Worm (Caenorhabditis elegans) whole organism, mixed stage, embryonic: ENCODE measurements around the gene pqn-62.

Source experiments
- M03D4.4 ChIP-seq: sonication (generic microtip); optimal IDR thresholded peaks from 2 replicates; lab custom pipeline; 2017; ENCODE audit warnings: mild to moderate bottlenecking, missing genetic modification characterization, missing compliant biosample characterization
- bed-3 ChIP-seq: fragments of 200-800 bp; sonication (Bioruptor generic); optimal IDR thresholded peaks from 3 replicates; lab custom pipeline; 2018; ENCODE audit warnings: mild to moderate bottlenecking, missing genetic modification characterization, moderate library complexity, missing compliant biosample characterization
- blmp-1 ChIP-seq: fragments of 150-350 bp; optimal IDR thresholded peaks from 2 replicates; lab custom pipeline; 2014; ENCODE audit warnings: missing biosample characterization, missing genetic modification characterization
- ceh-39 ChIP-seq: fragments of 150-350 bp; optimal IDR thresholded peaks from 2 replicates; lab custom pipeline; 2014; ENCODE audit warnings: missing biosample characterization, missing genetic modification characterization
- ceh-43 ChIP-seq: fragments of 200-800 bp; sonication (Bioruptor generic); optimal IDR thresholded peaks from 2 replicates; lab custom pipeline; 2018; ENCODE audit warnings: mild to moderate bottlenecking, missing genetic modification characterization, moderate library complexity, missing compliant biosample characterization
- ces-1 ChIP-seq: fragments of 150-350 bp; optimal IDR thresholded peaks from 2 replicates; lab custom pipeline; 2014; ENCODE audit warnings: missing biosample characterization, missing genetic modification reagents, missing genetic modification characterization
- cnd-1 ChIP-seq: fragments of 200-800 bp; sonication (Bioruptor generic); optimal IDR thresholded peaks from 2 replicates; lab custom pipeline; 2018; ENCODE audit warnings: mild to moderate bottlenecking, missing genetic modification characterization, missing compliant biosample characterization
- drap-1 ChIP-seq: fragments of 200-800 bp; sonication (Bioruptor generic); optimal IDR thresholded peaks from 3 replicates; lab custom pipeline; 2018; ENCODE audit warnings: mild to moderate bottlenecking, missing genetic modification characterization, missing compliant biosample characterization
- elt-1 ChIP-seq: sonication (generic microtip); optimal IDR thresholded peaks from 2 replicates; lab custom pipeline; 2017; ENCODE audit warnings: missing genetic modification characterization, mild to moderate bottlenecking, missing compliant biosample characterization, antibody characterized with exemption, moderate library complexity, borderline replicate concordance; ENCODE audit not compliant: insufficient read depth
- elt-3 ChIP-seq: fragments of 150-350 bp; optimal IDR thresholded peaks from 2 replicates; lab custom pipeline; 2014; ENCODE audit warnings: missing biosample characterization, missing genetic modification characterization
- flh-1 ChIP-seq: fragments of 200-800 bp; sonication (Bioruptor generic); optimal IDR thresholded peaks from 2 replicates; lab custom pipeline; 2018; ENCODE audit warnings: mild to moderate bottlenecking, missing genetic modification characterization, moderate library complexity, missing compliant biosample characterization
- ham-2 ChIP-seq: fragments of 200-800 bp; sonication (Bioruptor generic); optimal IDR thresholded peaks from 2 replicates; lab custom pipeline; 2018; ENCODE audit warnings: mild to moderate bottlenecking, missing genetic modification characterization, missing compliant biosample characterization
- hlh-1 ChIP-seq: fragments of 150-350 bp; optimal IDR thresholded peaks from 2 replicates; lab custom pipeline; 2014; ENCODE audit warnings: missing biosample characterization, missing genetic modification reagents, missing genetic modification characterization
- lin-13 ChIP-seq: fragments of 150-350 bp; optimal IDR thresholded peaks from 2 replicates; lab custom pipeline; 2014; ENCODE audit warnings: missing biosample characterization, missing genetic modification characterization
- lin-32 ChIP-seq: fragments of 200-800 bp; sonication (Bioruptor generic); optimal IDR thresholded peaks from 2 replicates; lab custom pipeline; 2018; ENCODE audit warnings: mild to moderate bottlenecking, missing genetic modification characterization, missing compliant biosample characterization
- lsy-2 ChIP-seq: fragments of 150-350 bp; optimal IDR thresholded peaks from 2 replicates; lab custom pipeline; 2014; ENCODE audit warnings: missing biosample characterization, missing genetic modification characterization
- mab-5 ChIP-seq: fragments of 150-350 bp; optimal IDR thresholded peaks from 2 replicates; lab custom pipeline; 2014; ENCODE audit warnings: missing biosample characterization, missing genetic modification characterization
- mep-1 ChIP-seq: fragments of 150-350 bp; optimal IDR thresholded peaks from 2 replicates; lab custom pipeline; 2017; ENCODE audit warnings: missing biosample characterization, missing genetic modification reagents, missing genetic modification characterization, inconsistent platforms
- nhr-12 ChIP-seq: fragments of 150-350 bp; optimal IDR thresholded peaks from 2 replicates; lab custom pipeline; 2014; ENCODE audit warnings: missing biosample characterization, missing genetic modification characterization
- nhr-2 ChIP-seq: fragments of 150-350 bp; optimal IDR thresholded peaks from 2 replicates; lab custom pipeline; 2014; ENCODE audit warnings: missing biosample characterization, missing genetic modification characterization
- nhr-237 ChIP-seq: fragments of 150-350 bp; optimal IDR thresholded peaks from 2 replicates; lab custom pipeline; 2014; ENCODE audit warnings: missing biosample characterization, missing genetic modification characterization
- nhr-28 ChIP-seq: fragments of 150-350 bp; optimal IDR thresholded peaks from 2 replicates; lab custom pipeline; 2014; ENCODE audit warnings: missing biosample characterization, missing genetic modification characterization
- nhr-76 ChIP-seq: sonication (generic microtip); optimal IDR thresholded peaks from 2 replicates; lab custom pipeline; 2017; ENCODE audit warnings: missing biosample characterization, missing genetic modification characterization
- pha-4 ChIP-seq: fragments of 150-350 bp; optimal IDR thresholded peaks from 2 replicates; lab custom pipeline; 2018; ENCODE audit warnings: missing biosample characterization, missing genetic modification reagents, missing genetic modification characterization
- sem-2 ChIP-seq: fragments of 200-800 bp; sonication (Bioruptor generic); optimal IDR thresholded peaks from 2 replicates; lab custom pipeline; 2018; ENCODE audit warnings: mild to moderate bottlenecking, missing genetic modification characterization, missing compliant biosample characterization
- snpc-4 ChIP-seq: fragments of 150-350 bp; optimal IDR thresholded peaks from 2 replicates; lab custom pipeline; 2014; ENCODE audit warnings: missing biosample characterization, missing genetic modification characterization
- sptf-1 ChIP-seq: sonication (generic microtip); optimal IDR thresholded peaks from 2 replicates; lab custom pipeline; 2017; ENCODE audit warnings: mild to moderate bottlenecking, missing genetic modification characterization, moderate library complexity, missing compliant biosample characterization
- tbx-8 ChIP-seq: fragments of 200-800 bp; sonication (Bioruptor generic); optimal IDR thresholded peaks from 2 replicates; lab custom pipeline; 2018; ENCODE audit warnings: mild to moderate bottlenecking, missing genetic modification characterization, moderate library complexity, missing compliant biosample characterization
- unc-120 ChIP-seq: sonication (generic microtip); optimal IDR thresholded peaks from 2 replicates; lab custom pipeline; 2017; ENCODE audit warnings: missing genetic modification characterization, missing compliant biosample characterization; ENCODE audit not compliant: poor library complexity, severe bottlenecking
- unc-62 ChIP-seq: fragments of 150-350 bp; optimal IDR thresholded peaks from 2 replicates; lab custom pipeline; 2014; ENCODE audit warnings: missing biosample characterization, missing genetic modification reagents, missing genetic modification characterization
- zip-8 ChIP-seq: fragments of 150-350 bp; optimal IDR thresholded peaks from 2 replicates; lab custom pipeline; 2014; ENCODE audit warnings: missing biosample characterization, missing genetic modification characterization
- ztf-11 ChIP-seq: fragments of 150-350 bp; optimal IDR thresholded peaks from 2 replicates; lab custom pipeline; 2014; ENCODE audit warnings: missing biosample characterization, missing genetic modification characterization

pqn-62 gene

ce11 chrX:5188977-5189376, 6.9 kb upstream of the pqn-62 start, which contains the start of gene zig-6:
zig-6 (minus strand) TSS chrX:5189077.
- TF ChIP-seq flh-1 (no peak), sptf-1 (no peak), pha-4 (tag; lab: Kevin White, UChicago) (no peak), nhr-237 (no peak), drap-1 (GFP tag; lab: Kevin White, UChicago) (no peak), nhr-76 (tag; lab: Kevin White, UChicago) (no peak), elt-1 (tag; lab: Kevin White, UChicago) (no peak), cnd-1 (tag; lab: Kevin White, UChicago) (no peak), ham-2 (GFP tag; lab: Kevin White, UChicago) (no peak), blmp-1 (tag; lab: Kevin White, UChicago) (no peak), sem-2 (GFP tag; lab: Kevin White, UChicago) (no peak)

DNA sequence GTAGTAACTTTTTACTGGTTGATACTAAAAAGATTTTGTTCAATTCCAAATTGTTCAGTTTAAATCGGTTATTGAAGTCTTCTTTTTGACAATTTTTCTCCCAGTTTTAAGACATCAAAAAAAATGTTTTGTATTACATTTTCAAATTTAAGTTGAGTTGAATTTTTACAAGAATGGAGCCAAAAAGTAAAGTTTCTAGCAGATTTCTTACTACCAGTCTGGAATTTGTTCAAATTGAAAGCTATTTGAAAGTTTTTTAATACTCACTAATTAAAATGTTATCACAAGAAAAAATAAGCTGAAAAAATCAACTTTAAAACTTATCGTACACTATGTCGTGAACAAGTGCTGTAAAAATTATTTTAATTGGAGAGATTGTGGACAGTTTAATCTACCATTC, 5.8 kb upstream of the pqn-62 start:
- TF ChIP-seq snpc-4 (tag; lab: Kevin White, UChicago) (no peak), flh-1 (no peak), cnd-1 (tag; lab: Kevin White, UChicago) (no peak), ham-2 (GFP tag; lab: Kevin White, UChicago) (no peak), ceh-39 (tag; lab: Kevin White, UChicago) (no peak), elt-3 (tag; lab: Kevin White, UChicago) (no peak), sem-2 (GFP tag; lab: Kevin White, UChicago) (no peak), ceh-43 (GFP tag; lab: Kevin White, UChicago) (no peak), tbx-8 (GFP tag; lab: Kevin White, UChicago) (no peak), hlh-1 (tag; lab: Kevin White, UChicago) (no peak), mep-1 (no peak), lin-32 (GFP tag; lab: Kevin White, UChicago) (no peak), elt-1 (tag; lab: Kevin White, UChicago) (no peak), nhr-76 (tag; lab: Kevin White, UChicago) (no peak), unc-120 (tag; lab: Kevin White, UChicago) (no peak), drap-1 (GFP tag; lab: Kevin White, UChicago) (no peak), mab-5 (no peak), lin-13 (tag; lab: Kevin White, UChicago) (no peak), unc-62 (GFP tag; lab: Kevin White, UChicago) (no peak)

DNA sequence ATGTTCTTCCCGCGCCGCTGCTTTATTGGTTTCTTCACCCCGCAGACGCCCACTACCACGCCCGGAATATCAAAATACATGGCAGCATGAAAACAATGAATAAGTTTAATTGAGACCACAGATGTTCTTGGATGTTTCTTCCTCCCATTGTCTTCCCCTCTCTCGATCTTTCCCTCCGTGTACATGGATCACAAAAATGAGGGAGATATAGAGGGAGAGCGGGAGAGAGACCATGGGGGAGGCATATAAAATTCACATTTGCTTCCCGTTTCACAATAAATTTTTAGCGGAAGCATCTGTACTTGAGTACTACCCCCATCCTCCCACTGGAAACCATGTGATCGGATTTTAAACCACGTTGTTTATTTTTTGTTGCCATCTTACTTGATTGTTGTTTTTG, 2.5 kb upstream of the pqn-62 start:
- TF ChIP-seq tbx-8 (GFP tag; lab: Kevin White, UChicago), result no peak
- no peak for TF ChIP-seq nhr-12 (tag; lab: Kevin White, UChicago)
- TF ChIP-seq unc-62 (GFP tag; lab: Kevin White, UChicago), result no peak
- TF ChIP-seq lin-13 (tag; lab: Kevin White, UChicago), result no peak
- TF ChIP-seq cnd-1 (tag; lab: Kevin White, UChicago), result no peak
- no peak for TF ChIP-seq nhr-237
- TF ChIP-seq ham-2 (GFP tag; lab: Kevin White, UChicago), result no peak
- TF ChIP-seq elt-3 (tag; lab: Kevin White, UChicago), result no peak
- TF ChIP-seq mep-1, result no peak
- no peak for TF ChIP-seq lin-32 (GFP tag; lab: Kevin White, UChicago)
- no peak for TF ChIP-seq ces-1

ce11 chrX:5197440-5197839, 1.5 kb downstream of the pqn-62 start:
- TF ChIP-seq pha-4 (tag; lab: Kevin White, UChicago), result no peak
- TF ChIP-seq ztf-11 (tag; lab: Kevin White, UChicago), result no peak
- TF ChIP-seq lin-13 (tag; lab: Kevin White, UChicago), result no peak
- TF ChIP-seq nhr-28 (tag; lab: Kevin White, UChicago), result no peak
- no peak for TF ChIP-seq unc-120 (tag; lab: Kevin White, UChicago)
- TF ChIP-seq elt-1 (tag; lab: Kevin White, UChicago), result no peak
- no peak for TF ChIP-seq ham-2 (GFP tag; lab: Kevin White, UChicago)
- TF ChIP-seq sptf-1, result no peak
- no peak for TF ChIP-seq M03D4.4
- no peak for TF ChIP-seq unc-62 (GFP tag; lab: Kevin White, UChicago)
- TF ChIP-seq zip-8, result no peak
- TF ChIP-seq sem-2 (GFP tag; lab: Kevin White, UChicago), result no peak
- no peak for TF ChIP-seq flh-1

DNA sequence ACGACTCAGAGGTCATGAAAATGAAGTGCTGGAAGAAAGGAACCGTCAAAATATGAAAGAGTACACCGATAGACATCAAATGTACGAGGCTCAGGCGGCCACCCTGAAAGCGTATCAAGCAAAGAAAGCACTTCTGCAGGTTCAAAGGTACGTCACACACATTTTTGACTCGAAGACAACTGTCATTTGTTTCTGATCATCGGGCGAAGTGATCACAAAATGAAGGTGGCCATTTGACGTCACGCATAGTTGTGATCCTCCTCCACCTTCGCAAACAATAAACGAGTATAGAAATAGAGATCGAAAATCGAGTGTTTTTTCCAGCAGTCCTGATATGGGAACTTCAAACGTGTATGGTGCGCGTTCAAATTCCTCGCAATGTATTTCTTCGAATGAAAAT, 3.3 kb downstream of the pqn-62 start:
- TF ChIP-seq cnd-1 (tag; lab: Kevin White, UChicago) (no peak), nhr-237 (no peak), lin-32 (GFP tag; lab: Kevin White, UChicago) (no peak), nhr-2 (tag; lab: Kevin White, UChicago) (no peak), unc-62 (GFP tag; lab: Kevin White, UChicago) (no peak), lin-13 (tag; lab: Kevin White, UChicago) (no peak), ceh-39 (tag; lab: Kevin White, UChicago) (no peak), mep-1 (no peak), unc-120 (tag; lab: Kevin White, UChicago) (no peak), hlh-1 (tag; lab: Kevin White, UChicago) (no peak), mab-5 (no peak), nhr-12 (tag; lab: Kevin White, UChicago) (no peak), M03D4.4 (no peak), sptf-1 (no peak), bed-3 (GFP tag; lab: Kevin White, UChicago) (no peak), lsy-2 (no peak), elt-3 (tag; lab: Kevin White, UChicago) (no peak), snpc-4 (tag; lab: Kevin White, UChicago) (no peak)
- TF ChIP-seq, all 35 proteins: peak for 0
